Worm (Caenorhabditis elegans) whole organism, mixed stage, embryonic: ENCODE measurements around the gene syx-2.

Experiments
- M03D4.4 ChIP-seq: sonication (generic microtip); optimal IDR thresholded peaks from 2 replicates; lab custom pipeline; 2017; ENCODE audit warnings: mild to moderate bottlenecking, missing genetic modification characterization, missing compliant biosample characterization
- bed-3 ChIP-seq: fragments of 200-800 bp; sonication (Bioruptor generic); optimal IDR thresholded peaks from 3 replicates; lab custom pipeline; 2018; ENCODE audit warnings: mild to moderate bottlenecking, missing genetic modification characterization, moderate library complexity, missing compliant biosample characterization
- blmp-1 ChIP-seq: fragments of 150-350 bp; optimal IDR thresholded peaks from 2 replicates; lab custom pipeline; 2014; ENCODE audit warnings: missing biosample characterization, missing genetic modification characterization
- ceh-39 ChIP-seq: fragments of 150-350 bp; optimal IDR thresholded peaks from 2 replicates; lab custom pipeline; 2014; ENCODE audit warnings: missing biosample characterization, missing genetic modification characterization
- ceh-43 ChIP-seq: fragments of 200-800 bp; sonication (Bioruptor generic); optimal IDR thresholded peaks from 2 replicates; lab custom pipeline; 2018; ENCODE audit warnings: mild to moderate bottlenecking, missing genetic modification characterization, moderate library complexity, missing compliant biosample characterization
- ceh-83 ChIP-seq: fragments of 200-800 bp; sonication (Bioruptor generic); optimal IDR thresholded peaks from 2 replicates; lab custom pipeline; 2018; ENCODE audit warnings: mild to moderate bottlenecking, missing genetic modification characterization, missing compliant biosample characterization
- ces-1 ChIP-seq: fragments of 150-350 bp; optimal IDR thresholded peaks from 2 replicates; lab custom pipeline; 2014; ENCODE audit warnings: missing biosample characterization, missing genetic modification reagents, missing genetic modification characterization
- cnd-1 ChIP-seq: fragments of 200-800 bp; sonication (Bioruptor generic); optimal IDR thresholded peaks from 2 replicates; lab custom pipeline; 2018; ENCODE audit warnings: mild to moderate bottlenecking, missing genetic modification characterization, missing compliant biosample characterization
- drap-1 ChIP-seq: fragments of 200-800 bp; sonication (Bioruptor generic); optimal IDR thresholded peaks from 3 replicates; lab custom pipeline; 2018; ENCODE audit warnings: mild to moderate bottlenecking, missing genetic modification characterization, missing compliant biosample characterization
- elt-1 ChIP-seq: sonication (generic microtip); optimal IDR thresholded peaks from 2 replicates; lab custom pipeline; 2017; ENCODE audit warnings: missing genetic modification characterization, mild to moderate bottlenecking, missing compliant biosample characterization, antibody characterized with exemption, moderate library complexity, borderline replicate concordance; ENCODE audit not compliant: insufficient read depth
- elt-3 ChIP-seq: fragments of 150-350 bp; optimal IDR thresholded peaks from 2 replicates; lab custom pipeline; 2014; ENCODE audit warnings: missing biosample characterization, missing genetic modification characterization
- flh-1 ChIP-seq: fragments of 200-800 bp; sonication (Bioruptor generic); optimal IDR thresholded peaks from 2 replicates; lab custom pipeline; 2018; ENCODE audit warnings: mild to moderate bottlenecking, missing genetic modification characterization, moderate library complexity, missing compliant biosample characterization
- ham-2 ChIP-seq: fragments of 200-800 bp; sonication (Bioruptor generic); optimal IDR thresholded peaks from 2 replicates; lab custom pipeline; 2018; ENCODE audit warnings: mild to moderate bottlenecking, missing genetic modification characterization, missing compliant biosample characterization
- hlh-1 ChIP-seq: fragments of 150-350 bp; optimal IDR thresholded peaks from 2 replicates; lab custom pipeline; 2014; ENCODE audit warnings: missing biosample characterization, missing genetic modification reagents, missing genetic modification characterization
- lin-13 ChIP-seq: fragments of 150-350 bp; optimal IDR thresholded peaks from 2 replicates; lab custom pipeline; 2014; ENCODE audit warnings: missing biosample characterization, missing genetic modification characterization
- lin-32 ChIP-seq: fragments of 200-800 bp; sonication (Bioruptor generic); optimal IDR thresholded peaks from 2 replicates; lab custom pipeline; 2018; ENCODE audit warnings: mild to moderate bottlenecking, missing genetic modification characterization, missing compliant biosample characterization
- lsy-2 ChIP-seq: fragments of 150-350 bp; optimal IDR thresholded peaks from 2 replicates; lab custom pipeline; 2014; ENCODE audit warnings: missing biosample characterization, missing genetic modification characterization
- mab-5 ChIP-seq: fragments of 150-350 bp; optimal IDR thresholded peaks from 2 replicates; lab custom pipeline; 2014; ENCODE audit warnings: missing biosample characterization, missing genetic modification characterization
- mep-1 ChIP-seq: fragments of 150-350 bp; optimal IDR thresholded peaks from 2 replicates; lab custom pipeline; 2017; ENCODE audit warnings: missing biosample characterization, missing genetic modification reagents, missing genetic modification characterization, inconsistent platforms
- mls-2 ChIP-seq: sonication (generic microtip); optimal IDR thresholded peaks from 2 replicates; lab custom pipeline; 2016; ENCODE audit warnings: mild to moderate bottlenecking, missing genetic modification characterization, moderate library complexity, missing compliant biosample characterization
- nhr-12 ChIP-seq: fragments of 150-350 bp; optimal IDR thresholded peaks from 2 replicates; lab custom pipeline; 2014; ENCODE audit warnings: missing biosample characterization, missing genetic modification characterization
- nhr-2 ChIP-seq: fragments of 150-350 bp; optimal IDR thresholded peaks from 2 replicates; lab custom pipeline; 2014; ENCODE audit warnings: missing biosample characterization, missing genetic modification characterization
- nhr-237 ChIP-seq: fragments of 150-350 bp; optimal IDR thresholded peaks from 2 replicates; lab custom pipeline; 2014; ENCODE audit warnings: missing biosample characterization, missing genetic modification characterization
- nhr-28 ChIP-seq: fragments of 150-350 bp; optimal IDR thresholded peaks from 2 replicates; lab custom pipeline; 2014; ENCODE audit warnings: missing biosample characterization, missing genetic modification characterization
- nhr-76 ChIP-seq: sonication (generic microtip); optimal IDR thresholded peaks from 2 replicates; lab custom pipeline; 2017; ENCODE audit warnings: missing biosample characterization, missing genetic modification characterization
- pha-4 ChIP-seq: fragments of 150-350 bp; optimal IDR thresholded peaks from 2 replicates; lab custom pipeline; 2018; ENCODE audit warnings: missing biosample characterization, missing genetic modification reagents, missing genetic modification characterization
- sem-2 ChIP-seq: fragments of 200-800 bp; sonication (Bioruptor generic); optimal IDR thresholded peaks from 2 replicates; lab custom pipeline; 2018; ENCODE audit warnings: mild to moderate bottlenecking, missing genetic modification characterization, missing compliant biosample characterization
- snpc-4 ChIP-seq: fragments of 150-350 bp; optimal IDR thresholded peaks from 2 replicates; lab custom pipeline; 2014; ENCODE audit warnings: missing biosample characterization, missing genetic modification characterization
- sptf-1 ChIP-seq: sonication (generic microtip); optimal IDR thresholded peaks from 2 replicates; lab custom pipeline; 2017; ENCODE audit warnings: mild to moderate bottlenecking, missing genetic modification characterization, moderate library complexity, missing compliant biosample characterization
- tbx-8 ChIP-seq: fragments of 200-800 bp; sonication (Bioruptor generic); optimal IDR thresholded peaks from 2 replicates; lab custom pipeline; 2018; ENCODE audit warnings: mild to moderate bottlenecking, missing genetic modification characterization, moderate library complexity, missing compliant biosample characterization
- unc-120 ChIP-seq: sonication (generic microtip); optimal IDR thresholded peaks from 2 replicates; lab custom pipeline; 2017; ENCODE audit warnings: missing genetic modification characterization, missing compliant biosample characterization; ENCODE audit not compliant: poor library complexity, severe bottlenecking
- unc-39 ChIP-seq: fragments of 150-350 bp; optimal IDR thresholded peaks from 2 replicates; lab custom pipeline; 2014; ENCODE audit warnings: missing biosample characterization, missing genetic modification characterization
- unc-62 ChIP-seq: fragments of 150-350 bp; optimal IDR thresholded peaks from 2 replicates; lab custom pipeline; 2014; ENCODE audit warnings: missing biosample characterization, missing genetic modification reagents, missing genetic modification characterization
- zip-8 ChIP-seq: fragments of 150-350 bp; optimal IDR thresholded peaks from 2 replicates; lab custom pipeline; 2014; ENCODE audit warnings: missing biosample characterization, missing genetic modification characterization
- ztf-11 ChIP-seq: fragments of 150-350 bp; optimal IDR thresholded peaks from 2 replicates; lab custom pipeline; 2014; ENCODE audit warnings: missing biosample characterization, missing genetic modification characterization

syx-2 gene

DNA sequence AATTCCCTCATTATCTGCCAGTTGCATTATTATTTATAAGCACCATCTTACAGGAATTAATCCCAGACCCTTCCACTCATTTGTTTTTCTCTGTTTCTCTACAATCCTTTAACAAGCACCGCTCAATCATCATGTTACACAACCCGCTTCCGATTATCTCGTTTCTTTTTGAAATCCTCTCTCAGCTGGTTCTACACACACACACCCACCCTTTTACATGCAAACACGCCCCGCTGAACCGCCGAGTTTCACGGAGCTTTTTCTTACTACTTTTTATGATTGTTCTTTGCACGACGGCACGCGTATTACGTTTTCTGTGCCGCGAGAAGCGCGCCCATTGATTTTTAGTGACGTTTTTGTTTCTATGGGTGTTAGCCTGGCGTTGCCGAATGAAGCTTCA lies 13.8 kb downstream of the syx-2 start:
- TF ChIP-seq unc-120 (tag; lab: Kevin White, UChicago) (peak; percentile 54), mab-5 (no peak), ces-1 (GFP tag; lab: Kevin White, UChicago) (peak; percentile 53)
- TF ChIP-seq, all 35 proteins: peak for 2

DNA sequence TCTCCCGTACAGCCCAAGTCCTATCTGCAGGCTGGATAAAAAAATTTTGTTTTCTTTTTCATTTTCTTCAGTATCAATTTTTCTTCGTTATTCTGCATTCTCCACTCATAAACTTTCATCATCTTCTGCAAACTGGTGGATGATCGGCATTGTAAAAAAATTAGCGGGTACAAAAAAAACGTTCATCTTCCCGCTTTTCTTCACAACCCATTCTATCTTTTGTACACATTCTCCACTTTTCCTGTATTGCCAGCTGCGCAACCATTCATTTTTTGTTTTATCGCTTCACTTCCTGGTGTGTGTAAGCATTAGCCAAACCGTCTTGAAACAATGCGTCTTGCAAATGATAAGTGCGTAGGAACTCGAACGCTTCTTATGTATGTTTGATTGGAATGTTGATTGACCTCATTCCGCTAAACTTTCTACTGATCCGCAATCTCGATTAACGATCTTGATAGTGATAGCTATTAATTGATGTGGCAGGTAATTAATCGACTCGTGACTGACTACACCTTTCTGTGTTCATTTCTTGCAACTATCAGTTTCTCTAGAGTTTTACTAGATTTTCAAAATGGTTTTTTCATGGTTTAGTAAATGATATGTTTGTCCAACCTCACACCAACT lies 14.6 kb downstream of the syx-2 start:
- TF ChIP-seq unc-62 (peak; percentile 75), drap-1 (GFP tag; lab: Kevin White, UChicago) (no peak), ham-2 (peak; percentile 85), sptf-1 (tag; lab: Kevin White, UChicago) (no peak), elt-1 (tag; lab: Kevin White, UChicago) (peak; percentile 80)

DNA sequence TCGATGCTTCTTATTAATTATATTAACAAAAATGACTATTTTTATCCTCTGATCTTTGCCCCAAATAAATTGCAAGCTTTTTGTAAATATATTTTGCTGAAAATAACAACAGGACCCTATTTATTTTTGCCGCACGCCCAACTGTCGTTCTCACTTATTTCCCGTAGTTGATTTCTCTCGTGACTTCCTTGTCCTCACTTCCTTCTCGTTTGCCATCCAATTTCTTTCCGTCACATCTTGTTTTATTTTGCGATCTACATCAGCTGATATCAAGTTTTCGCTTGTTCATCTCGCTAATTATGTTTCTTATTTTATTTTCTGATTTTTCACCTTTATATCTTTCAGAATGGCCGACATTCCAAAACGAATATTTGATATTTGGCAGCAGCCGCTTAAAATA lies 15.4 kb downstream of the syx-2 start, which contains the start of gene F48F7.5:
F48F7.5 (plus strand) TSS at position 340 of the 400 bp plus-strand sequence.
- TF ChIP-seq elt-1 (tag; lab: Kevin White, UChicago): no peak
- TF ChIP-seq nhr-2 (tag; lab: Kevin White, UChicago): no peak
- TF ChIP-seq lin-13 (tag; lab: Kevin White, UChicago): no peak
- TF ChIP-seq nhr-76 (tag; lab: Kevin White, UChicago): no peak
- TF ChIP-seq lin-32 (GFP tag; lab: Kevin White, UChicago): no peak
- TF ChIP-seq bed-3 (GFP tag; lab: Kevin White, UChicago): no peak
- TF ChIP-seq zip-8 (tag; lab: Kevin White, UChicago): no peak
- TF ChIP-seq sptf-1 (tag; lab: Kevin White, UChicago): no peak
- no peak for TF ChIP-seq ztf-11
- no peak for TF ChIP-seq sem-2 (GFP tag; lab: Kevin White, UChicago)
- no peak for TF ChIP-seq tbx-8 (GFP tag; lab: Kevin White, UChicago)
- TF ChIP-seq elt-3 (tag; lab: Kevin White, UChicago): no peak
- no peak for TF ChIP-seq ham-2
- no peak for TF ChIP-seq unc-62

DNA sequence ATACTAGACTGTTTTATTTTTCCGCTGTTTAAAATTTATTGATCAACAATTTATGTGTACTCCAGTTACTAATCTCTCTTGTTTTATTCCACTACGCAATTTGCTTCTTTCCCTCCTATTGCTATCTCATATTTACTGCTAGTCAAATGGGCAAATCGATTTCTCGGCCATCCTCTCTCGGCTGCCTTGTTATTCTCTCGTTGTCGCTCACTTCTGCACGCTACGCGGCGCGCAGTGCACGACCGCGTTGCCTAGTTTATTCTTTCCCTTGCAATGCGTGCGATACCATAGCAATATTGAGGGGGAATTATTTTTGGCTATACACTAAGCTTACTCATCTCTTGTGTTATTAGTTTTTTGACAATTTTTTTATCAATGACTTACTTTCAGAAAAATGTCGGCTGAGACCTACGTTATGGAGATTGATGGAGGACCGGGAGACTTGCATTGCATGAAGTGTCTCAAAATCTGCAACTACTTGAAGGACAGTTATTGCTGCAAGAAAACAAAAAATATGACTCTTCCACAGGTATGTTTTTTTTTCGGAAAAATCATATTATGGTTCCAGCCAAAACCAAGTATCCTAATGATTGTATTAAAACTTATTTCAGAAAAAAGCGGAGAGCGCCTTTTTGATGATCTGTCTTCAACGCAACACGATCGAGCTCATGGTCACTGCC lies 17.6 kb downstream of the syx-2 start, which contains the start of gene F48F7.6:
F48F7.6 (plus strand) TSS at position 391 of the 680 bp plus-strand sequence.
- TF ChIP-seq drap-1 (GFP tag; lab: Kevin White, UChicago) (peak; percentile 31), nhr-12 (tag; lab: Kevin White, UChicago) (no peak), sptf-1 (tag; lab: Kevin White, UChicago) (peak; percentile 38), nhr-2 (tag; lab: Kevin White, UChicago) (no peak), ceh-39 (tag; lab: Kevin White, UChicago) (peak; percentile 80), bed-3 (GFP tag; lab: Kevin White, UChicago) (no peak), ceh-43 (GFP tag; lab: Kevin White, UChicago) (no peak), lsy-2 (tag; lab: Kevin White, UChicago) (no peak), sem-2 (GFP tag; lab: Kevin White, UChicago) (no peak), ces-1 (GFP tag; lab: Kevin White, UChicago) (peak; percentile 67), tbx-8 (GFP tag; lab: Kevin White, UChicago) (no peak), nhr-28 (no peak), nhr-76 (tag; lab: Kevin White, UChicago) (no peak), lin-32 (GFP tag; lab: Kevin White, UChicago) (no peak), zip-8 (tag; lab: Kevin White, UChicago) (no peak), snpc-4 (no peak), mep-1 (peak; percentile 58), unc-39 (no peak), flh-1 (no peak), ztf-11 (no peak), pha-4 (tag; lab: Kevin White, UChicago) (peak; percentile 42), ceh-83 (GFP tag; lab: Kevin White, UChicago) (no peak), unc-120 (tag; lab: Kevin White, UChicago) (peak; percentile 12), lin-13 (tag; lab: Kevin White, UChicago) (no peak), elt-3 (tag; lab: Kevin White, UChicago) (no peak), elt-1 (tag; lab: Kevin White, UChicago) (no peak), nhr-237 (tag; lab: Kevin White, UChicago) (peak; percentile 42), M03D4.4 (tag; lab: Kevin White, UChicago) (peak; percentile 6), cnd-1 (tag; lab: Kevin White, UChicago) (no peak), mab-5 (no peak), unc-62 (peak; percentile 28), hlh-1 (tag; lab: Kevin White, UChicago) (peak; percentile 40), mls-2 (no peak), ham-2 (peak; percentile 74), blmp-1 (tag; lab: Kevin White, UChicago) (no peak)
